Fruit fly (Drosophila melanogaster) whole organism, embryonic: ENCODE results near the gene CG14352.

ENCODE experiments used
- Antp ChIP-seq: fragments of 200-800 bp; sonication (Bioruptor generic); optimal IDR thresholded peaks from 3 replicates; lab custom pipeline; 2016; ENCODE audit warnings: missing biosample characterization, missing genetic modification characterization
- Atf3 ChIP-seq: fragments of 200-800 bp; sonication (Bioruptor generic); optimal IDR thresholded peaks from 3 replicates; lab custom pipeline; 2016; ENCODE audit warnings: missing biosample characterization, missing genetic modification characterization
- CG10147 ChIP-seq: fragments of 200-800 bp; sonication (Bioruptor generic); optimal IDR thresholded peaks from 2 replicates; lab custom pipeline; 2019; ENCODE audit warnings: missing biosample characterization, mild to moderate bottlenecking, missing genetic modification characterization, moderate library complexity
- CG10979 ChIP-seq: fragments of 200-800 bp; sonication (Bioruptor generic); optimal IDR thresholded peaks from 2 replicates; lab custom pipeline; 2018; ENCODE audit warnings: missing biosample characterization, mild to moderate bottlenecking, missing genetic modification characterization, moderate library complexity
- CG12659 ChIP-seq: fragments of 200-800 bp; sonication (Bioruptor generic); optimal IDR thresholded peaks from 3 replicates; lab custom pipeline; 2017; ENCODE audit warnings: mild to moderate bottlenecking, missing biosample characterization, missing genetic modification reagents, missing genetic modification characterization
- CG13624 ChIP-seq: fragments of 200-800 bp; sonication (Bioruptor generic); optimal IDR thresholded peaks from 2 replicates; lab custom pipeline; 2016; ENCODE audit warnings: missing biosample characterization, missing genetic modification characterization
- CG14014 ChIP-seq: fragments of 200-800 bp; sonication (Bioruptor generic); IDR thresholded peaks from 2 replicates; pipeline ENCODE4 v1.3.6; 2022; ENCODE audit warnings: missing biosample characterization, missing genetic modification characterization
- CG15514 ChIP-seq: fragments of 200-800 bp; sonication (Bioruptor generic); optimal IDR thresholded peaks from 3 replicates; lab custom pipeline; 2017; ENCODE audit warnings: missing biosample characterization, missing genetic modification characterization, mild to moderate bottlenecking, moderate library complexity, missing genetic modification reagents
- CG2129 ChIP-seq: fragments of 200-800 bp; sonication (Bioruptor generic); IDR thresholded peaks from 2 replicates; pipeline ENCODE4 v1.3.6; 2022; ENCODE audit warnings: missing biosample characterization, missing genetic modification characterization; ENCODE audit not compliant: partially characterized antibody
- CG3065 ChIP-seq: fragments of 200-800 bp; sonication (Bioruptor generic); optimal IDR thresholded peaks from 2 replicates; lab custom pipeline; 2016; ENCODE audit warnings: missing biosample characterization, missing genetic modification characterization
- CG31224 ChIP-seq: fragments of 200-800 bp; sonication (Bioruptor generic); IDR thresholded peaks from 2 replicates; pipeline ENCODE4 v1.3.6; 2022; ENCODE audit warnings: missing biosample characterization, missing genetic modification characterization
- CG3163 ChIP-seq: fragments of 200-800 bp; sonication (Bioruptor generic); optimal IDR thresholded peaks from 3 replicates; lab custom pipeline; 2016; ENCODE audit warnings: missing biosample characterization, missing genetic modification characterization
- CG3838 ChIP-seq: fragments of 200-800 bp; sonication (Bioruptor generic); optimal IDR thresholded peaks from 3 replicates; lab custom pipeline; 2016; ENCODE audit warnings: missing biosample characterization, missing genetic modification characterization
- CG5953 ChIP-seq: fragments of 200-800 bp; sonication (Bioruptor generic); IDR thresholded peaks from 2 replicates; pipeline ENCODE4 v1.3.6; 2022; ENCODE audit warnings: missing biosample characterization, missing genetic modification characterization
- CG6175 ChIP-seq: fragments of 200-800 bp; sonication (Bioruptor generic); IDR thresholded peaks from 3 replicates; pipeline ENCODE4 v1.3.6; 2022; ENCODE audit warnings: missing biosample characterization, missing genetic modification characterization
- CG6854 ChIP-seq: fragments of 200-800 bp; sonication (Bioruptor generic); optimal IDR thresholded peaks from 3 replicates; lab custom pipeline; 2017; ENCODE audit warnings: missing biosample characterization, mild to moderate bottlenecking, missing genetic modification characterization
- CG7839 ChIP-seq: fragments of 200-800 bp; sonication (Bioruptor generic); optimal IDR thresholded peaks from 3 replicates; lab custom pipeline; 2018; ENCODE audit warnings: missing biosample characterization, mild to moderate bottlenecking, missing genetic modification characterization, moderate library complexity
- CG8478 ChIP-seq: fragments of >200 bp; optimal IDR thresholded peaks from 2 replicates; lab custom pipeline; 2018
- CG8765 ChIP-seq: fragments of 200-800 bp; sonication (Bioruptor generic); IDR thresholded peaks from 2 replicates; pipeline ENCODE4 v1.3.6; 2022; ENCODE audit warnings: missing biosample characterization, missing genetic modification characterization
- CG9727 ChIP-seq: fragments of 200-800 bp; sonication (Bioruptor generic); optimal IDR thresholded peaks from 3 replicates; lab custom pipeline; 2017; ENCODE audit warnings: missing biosample characterization, mild to moderate bottlenecking, missing genetic modification characterization
- CG9817 ChIP-seq: fragments of 200-800 bp; sonication (Bioruptor generic); optimal IDR thresholded peaks from 2 replicates; lab custom pipeline; 2018; ENCODE audit warnings: missing biosample characterization, mild to moderate bottlenecking, missing genetic modification characterization, moderate library complexity
- Deaf1 ChIP-seq: fragments of 200-800 bp; optimal IDR thresholded peaks from 3 replicates; lab custom pipeline; 2019; ENCODE audit warnings: missing biosample characterization, mild to moderate bottlenecking, missing genetic modification characterization, moderate library complexity
- Doc3 ChIP-seq: fragments of 200-800 bp; sonication (Bioruptor generic); IDR thresholded peaks from 3 replicates; pipeline ENCODE4 v1.3.6; 2022; ENCODE audit warnings: missing biosample characterization, missing genetic modification characterization; ENCODE audit not compliant: partially characterized antibody
- HHEX ChIP-seq: fragments of 200-800 bp; sonication (Bioruptor generic); optimal IDR thresholded peaks from 3 replicates; lab custom pipeline; 2017; ENCODE audit warnings: missing biosample characterization, mild to moderate bottlenecking, missing genetic modification characterization, missing genetic modification reagents
- Lim3 ChIP-seq: fragments of 200-800 bp; sonication (Bioruptor generic); IDR thresholded peaks from 2 replicates; pipeline ENCODE4 v1.3.6; 2022; ENCODE audit warnings: missing biosample characterization, missing genetic modification characterization
- Optix ChIP-seq: fragments of 200-800 bp; sonication (Bioruptor generic); IDR thresholded peaks from 3 replicates; pipeline ENCODE4 v1.3.6; 2022; ENCODE audit warnings: missing biosample characterization, missing genetic modification characterization
- PHDP ChIP-seq: fragments of 200-800 bp; sonication (Bioruptor generic); optimal IDR thresholded peaks from 3 replicates; lab custom pipeline; 2018; ENCODE audit warnings: missing biosample characterization, mild to moderate bottlenecking, missing genetic modification characterization, moderate library complexity
- Pdp1 ChIP-seq, 2 experiments: fragments of 200-800 bp; sonication (Bioruptor generic); optimal IDR thresholded peaks; 3 replicates each; lab custom pipeline; 2016; ENCODE audit warnings: missing biosample characterization in 2 of 2, missing genetic modification characterization in 2 of 2, mild to moderate bottlenecking in 1 of 2, moderate library complexity in 1 of 2
- Sox100B ChIP-seq: fragments of 200-800 bp; sonication (Bioruptor generic); optimal IDR thresholded peaks from 3 replicates; lab custom pipeline; 2018; ENCODE audit warnings: missing biosample characterization, mild to moderate bottlenecking, missing genetic modification characterization
- Xrp1 ChIP-seq: fragments of 200-800 bp; sonication (Bioruptor generic); IDR thresholded peaks from 2 replicates; pipeline ENCODE4 v1.3.6; 2022; ENCODE audit warnings: missing biosample characterization, missing genetic modification characterization
- btn ChIP-seq: fragments of 200-800 bp; sonication (Bioruptor generic); optimal IDR thresholded peaks from 2 replicates; lab custom pipeline; 2016; ENCODE audit warnings: missing biosample characterization, missing genetic modification characterization
- cwo ChIP-seq: fragments of 200-800 bp; sonication (Bioruptor generic); optimal IDR thresholded peaks from 3 replicates; lab custom pipeline; 2017; ENCODE audit warnings: missing biosample characterization, missing genetic modification characterization, mild to moderate bottlenecking, moderate library complexity, missing genetic modification reagents
- dmrt11E ChIP-seq: fragments of 200-800 bp; sonication (Bioruptor generic); optimal IDR thresholded peaks from 3 replicates; lab custom pipeline; 2018; ENCODE audit warnings: missing biosample characterization, mild to moderate bottlenecking, missing genetic modification characterization, moderate library complexity
- eyg ChIP-seq: fragments of 200-800 bp; sonication (Bioruptor generic); optimal IDR thresholded peaks from 3 replicates; lab custom pipeline; 2016; ENCODE audit warnings: missing biosample characterization, missing genetic modification characterization
- gcm2 ChIP-seq: fragments of 200-800 bp; sonication (Bioruptor generic); optimal IDR thresholded peaks from 2 replicates; lab custom pipeline; 2016; ENCODE audit warnings: missing biosample characterization, missing genetic modification characterization
- gt ChIP-seq: fragments of 200-800 bp; sonication (Bioruptor generic); IDR thresholded peaks from 2 replicates; pipeline ENCODE4 v1.3.6; 2022; ENCODE audit warnings: missing biosample characterization, missing genetic modification characterization
- hth ChIP-seq: fragments of >200 bp; optimal IDR thresholded peaks from 2 replicates; lab custom pipeline; 2017; ENCODE audit warnings: inconsistent platforms
- jigr1 ChIP-seq: fragments of 200-800 bp; sonication (Bioruptor generic); IDR thresholded peaks from 3 replicates; pipeline ENCODE4 v1.3.6; 2022; ENCODE audit warnings: missing biosample characterization, missing genetic modification characterization
- oc ChIP-seq: fragments of 200-800 bp; sonication (Bioruptor generic); optimal IDR thresholded peaks from 2 replicates; lab custom pipeline; 2018; ENCODE audit warnings: missing biosample characterization, mild to moderate bottlenecking, missing genetic modification characterization, moderate library complexity
- pho ChIP-seq: fragments of 200-800 bp; sonication (Bioruptor generic); optimal IDR thresholded peaks from 2 replicates; lab custom pipeline; 2016; ENCODE audit warnings: missing biosample characterization, missing genetic modification characterization
- prd ChIP-seq, 3 experiments: fragments of >200 bp in 2 of 3; fragments of 200-800 bp in 1 of 3; sonication (Bioruptor generic) in 1 of 3; optimal IDR thresholded peaks in 2 of 3; IDR thresholded peaks in 1 of 3; 2 replicates in 2 of 3; 3 replicates in 1 of 3; pipeline versions ENCODE4 v1.3.6 to Lab custom; 2017 to 2022; ENCODE audit warnings: missing biosample characterization in 1 of 3, missing genetic modification characterization in 1 of 3
- ro ChIP-seq: fragments of 200-800 bp; sonication (Bioruptor generic); IDR thresholded peaks from 2 replicates; pipeline ENCODE4 v1.3.6; 2022; ENCODE audit warnings: missing biosample characterization, missing genetic modification characterization
- salm ChIP-seq: fragments of 200-800 bp; sonication (Bioruptor generic); optimal IDR thresholded peaks from 2 replicates; lab custom pipeline; 2018; ENCODE audit warnings: missing biosample characterization, mild to moderate bottlenecking, missing genetic modification characterization
- scrt ChIP-seq: fragments of 200-800 bp; sonication (Bioruptor generic); optimal IDR thresholded peaks from 2 replicates; lab custom pipeline; 2018; ENCODE audit warnings: missing biosample characterization, mild to moderate bottlenecking, missing genetic modification characterization, moderate library complexity
- slbo ChIP-seq: fragments of 200-800 bp; sonication (Bioruptor generic); IDR thresholded peaks from 2 replicates; pipeline ENCODE4 v1.3.6; 2022; ENCODE audit warnings: missing biosample characterization, missing genetic modification characterization
- slp2 ChIP-seq: fragments of 200-800 bp; sonication (Bioruptor generic); optimal IDR thresholded peaks from 2 replicates; lab custom pipeline; 2016; ENCODE audit warnings: missing biosample characterization, missing genetic modification characterization
- sob ChIP-seq: fragments of 200-800 bp; sonication (Bioruptor generic); IDR thresholded peaks from 2 replicates; pipeline ENCODE4 v1.3.6; 2022; ENCODE audit warnings: missing biosample characterization, missing genetic modification characterization
- twi ChIP-seq: fragments of 200-800 bp; optimal IDR thresholded peaks from 2 replicates; lab custom pipeline; 2019; ENCODE audit warnings: missing biosample characterization, mild to moderate bottlenecking, missing genetic modification characterization, moderate library complexity
- vvl ChIP-seq: fragments of 200-800 bp; sonication (Bioruptor generic); IDR thresholded peaks from 2 replicates; pipeline ENCODE4 v1.3.6; 2022; ENCODE audit warnings: missing biosample characterization, missing genetic modification characterization
- wek ChIP-seq: fragments of 200-800 bp; sonication (Bioruptor generic); optimal IDR thresholded peaks from 3 replicates; lab custom pipeline; 2018; ENCODE audit warnings: missing biosample characterization, mild to moderate bottlenecking, missing genetic modification characterization, moderate library complexity
- z ChIP-seq: fragments of 200-800 bp; sonication (Bioruptor generic); IDR thresholded peaks from 3 replicates; pipeline ENCODE4 v1.3.6; 2022; ENCODE audit warnings: missing biosample characterization, missing genetic modification characterization

The CG14352 gene

DNA sequence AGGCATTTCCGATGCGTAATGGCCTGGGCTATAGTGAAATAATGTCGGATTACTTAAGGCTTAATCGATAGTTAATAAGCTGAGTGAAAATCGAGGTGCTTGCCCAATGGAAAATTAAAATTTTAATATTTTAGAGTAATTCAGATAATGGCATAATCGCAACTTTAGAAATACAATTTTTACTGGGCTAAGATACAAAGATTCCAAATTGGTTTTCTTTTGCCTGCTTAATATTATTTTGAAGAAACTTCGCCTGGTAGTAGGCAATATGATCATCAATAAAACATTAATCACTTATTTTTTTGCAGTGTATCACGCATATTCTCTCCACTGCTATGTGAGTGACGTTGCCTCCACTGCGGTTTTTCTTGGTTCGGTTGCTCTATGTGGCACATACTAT, 8.0 kb downstream of the CG14352 start (continued):
- TF ChIP-seq PHDP (tag; lab: Kevin White, UChicago): peak; percentile 31
- 0 out of 2 replicates have a peak, but pooled peaks have one; percentile 18 for TF ChIP-seq slbo (GFP tag; lab: Robert Waterston, UW)
- TF ChIP-seq Xrp1 (GFP tag; lab: Robert Waterston, UW): peak; percentile 19; the same call in 1 of the 2 replicates
- TF ChIP-seq Pdp1 (GFP tag; optimal IDR thresholded peaks at IDR 0.05; lab: Kevin White, UChicago): no peak
- TF ChIP-seq CG14014 (GFP tag; lab: Robert Waterston, UW): 0 out of 2 replicates have a peak, but pooled peaks have one; percentile 28
- no peak for TF ChIP-seq gt (GFP tag; lab: Robert Waterston, UW)
- no peak for TF ChIP-seq CG6175
- no peak for TF ChIP-seq wek
- TF ChIP-seq Antp: no peak
- TF ChIP-seq CG10979 (tag; lab: Kevin White, UChicago): peak; percentile 9
- TF ChIP-seq CG3065 (GFP tag; lab: Kevin White, UChicago): no peak
- TF ChIP-seq cwo (GFP tag; lab: Kevin White, UChicago): peak; percentile 64
- no peak for TF ChIP-seq hth
- peak; percentile 10 for TF ChIP-seq scrt
- TF ChIP-seq CG15514 (GFP tag; lab: Kevin White, UChicago): peak; percentile 39
- no peak for TF ChIP-seq CG5953 (GFP tag; lab: Robert Waterston, UW)
- TF ChIP-seq CG9817 (tag; lab: Kevin White, UChicago): no peak
- no peak for TF ChIP-seq CG13624 (GFP tag; lab: Kevin White, UChicago)
- TF ChIP-seq CG3163: no peak
- TF ChIP-seq eyg (GFP tag; lab: Kevin White, UChicago): no peak
- no peak for TF ChIP-seq Deaf1 (tag; lab: Kevin White, UChicago)
- TF ChIP-seq CG10147: peak; percentile 16
- TF ChIP-seq CG9727 (GFP tag; lab: Kevin White, UChicago): peak; percentile 31
- no peak for TF ChIP-seq Atf3 (GFP tag; lab: Kevin White, UChicago)
- no peak for TF ChIP-seq Optix (GFP tag; lab: Robert Waterston, UW)
- TF ChIP-seq oc (tag; lab: Kevin White, UChicago): no peak
- no peak for TF ChIP-seq pho (GFP tag; lab: Kevin White, UChicago)
- no peak for TF ChIP-seq vvl (GFP tag; lab: Robert Waterston, UW)
- no peak for TF ChIP-seq btn (GFP tag; lab: Kevin White, UChicago)
- no peak for TF ChIP-seq Doc3 (GFP tag; lab: Robert Waterston, UW)
- TF ChIP-seq CG8765 (GFP tag; lab: Robert Waterston, UW): no peak
- TF ChIP-seq twi: no peak
- TF ChIP-seq slp2 (GFP tag; lab: Kevin White, UChicago): no peak
- no peak for TF ChIP-seq ro (GFP tag; lab: Robert Waterston, UW)
- TF ChIP-seq CG2129: no peak
- no peak for TF ChIP-seq Lim3 (GFP tag; lab: Robert Waterston, UW)
- TF ChIP-seq CG6854: peak; percentile 46
- TF ChIP-seq salm (tag; lab: Kevin White, UChicago): no peak
- no peak for TF ChIP-seq jigr1
- no peak for TF ChIP-seq CG31224 (GFP tag; lab: Robert Waterston, UW)
- TF ChIP-seq sob (GFP tag; lab: Robert Waterston, UW): no peak
- peak; percentile 50 for TF ChIP-seq HHEX (GFP tag; lab: Kevin White, UChicago)
- TF ChIP-seq prd (optimal IDR thresholded peaks at IDR 0.05; lab: Kevin White, UChicago): no peak
- TF ChIP-seq prd (GFP tag; IDR thresholded peaks at IDR 0.05; lab: Robert Waterston, UW): 0 out of 3 replicates have a peak, but pooled peaks have one; percentile 12
- no peak for TF ChIP-seq dmrt11E (tag; lab: Kevin White, UChicago)
- peak; percentile 65 for TF ChIP-seq CG7839 (tag; lab: Kevin White, UChicago)
- TF ChIP-seq Sox100B (GFP tag; lab: Kevin White, UChicago): peak; percentile 36
- TF ChIP-seq CG12659 (GFP tag; lab: Kevin White, UChicago): peak; percentile 40
- no peak for TF ChIP-seq z
- no peak for TF ChIP-seq CG3838
- no peak for TF ChIP-seq CG8478 (lab: Kevin White, UChicago)
- TF ChIP-seq gcm2 (GFP tag; lab: Kevin White, UChicago): no peak
